Worm (Caenorhabditis elegans): Measurements from ENCODE around the gene gly-3.

gly-3 gene

DNA sequence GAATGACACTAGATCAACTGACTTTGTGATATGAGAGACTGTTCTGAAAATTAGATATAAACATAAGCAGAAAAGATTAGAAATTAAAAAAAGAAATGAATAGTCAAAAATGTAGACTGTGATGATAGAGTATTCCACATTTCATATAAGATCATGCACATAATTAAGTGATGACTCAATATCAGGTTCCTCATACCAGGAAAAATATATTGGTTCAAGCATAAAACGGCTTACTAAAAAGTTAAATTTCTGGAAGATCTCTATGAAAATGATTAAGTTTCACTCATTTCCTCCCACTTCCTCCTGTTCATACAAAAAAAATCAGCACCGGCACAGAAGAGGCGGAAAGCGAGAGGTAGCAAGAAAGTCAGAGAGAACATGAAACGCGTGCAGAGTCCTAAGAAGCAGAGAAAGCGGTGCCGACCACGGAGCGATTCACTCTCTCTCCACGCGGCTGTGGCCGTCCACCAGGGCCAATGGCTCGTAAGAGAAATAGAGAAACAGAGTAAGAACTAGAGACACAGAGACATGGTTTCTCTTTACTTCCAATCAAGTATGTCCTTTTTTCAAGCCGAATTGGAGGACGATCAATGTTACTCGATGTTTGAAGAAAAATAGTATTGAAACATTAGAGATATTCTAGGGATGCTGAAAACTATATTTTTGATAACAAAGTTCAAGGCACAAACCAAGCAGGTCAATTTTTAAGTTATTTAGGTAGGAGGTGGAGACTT is 25.8 kb downstream of the gly-3 start, which contains the start of the genes ZK688.5 and fahd-1 (continued):
- TF ChIP-seq nhr-21 (tag; optimal IDR thresholded peaks at IDR 0.05) (peak; percentile 77), ceh-16 (tag; optimal IDR thresholded peaks at IDR 0.05) (no peak), zag-1 (tag; optimal IDR thresholded peaks at IDR 0.05) (peak; percentile 16), sem-4 (tag; optimal IDR thresholded peaks at IDR 0.05) (peak; percentile 67), nhr-6 (tag; optimal IDR thresholded peaks at IDR 0.05) (no peak), mbf-1 (tag; optimal IDR thresholded peaks at IDR 0.05) (no peak), mdl-1 (tag; optimal IDR thresholded peaks at IDR 0.05) (peak; percentile 52 to 80), peb-1 (tag; optimal IDR thresholded peaks at IDR 0.05) (no peak), dmd-4 (tag; optimal IDR thresholded peaks at IDR 0.05) (no peak), skn-1 (tag; optimal IDR thresholded peaks at IDR 0.05) (no peak), nhr-237 (tag; optimal IDR thresholded peaks at IDR 0.05) (no peak), ZK546.5 (tag; optimal IDR thresholded peaks at IDR 0.05) (no peak)

DNA sequence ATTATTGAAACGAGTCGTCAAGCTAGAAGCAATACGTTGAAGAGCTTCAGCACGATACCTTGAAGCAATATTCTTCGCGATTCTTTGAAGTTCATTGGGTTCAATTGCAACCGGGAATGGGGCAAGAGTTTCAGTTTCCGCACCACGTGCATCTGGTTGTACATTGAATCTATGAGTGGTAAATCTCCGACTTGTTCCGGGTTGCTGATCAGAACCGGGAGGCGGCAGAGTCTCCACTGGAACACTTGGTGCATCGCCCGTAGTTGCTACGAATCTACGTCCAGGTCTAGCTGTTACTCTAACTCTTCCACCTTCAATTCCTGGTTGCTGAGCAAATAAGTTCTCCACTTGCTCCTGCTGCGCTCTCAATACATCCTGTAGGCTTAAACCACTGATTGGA is 28.5 kb downstream of the gly-3 start:
- TF ChIP-seq lin-39 (tag; optimal IDR thresholded peaks at IDR 0.05) (no peak), nhr-77 (tag; optimal IDR thresholded peaks at IDR 0.05) (no peak), gmeb-1 (tag; optimal IDR thresholded peaks at IDR 0.05) (no peak), nhr-23 (tag; optimal IDR thresholded peaks at IDR 0.05) (no peak), nhr-237 (tag; optimal IDR thresholded peaks at IDR 0.05) (no peak), sem-4 (tag; optimal IDR thresholded peaks at IDR 0.05) (no peak), peb-1 (tag; optimal IDR thresholded peaks at IDR 0.05) (no peak), unc-55 (GFP tag; optimal IDR thresholded peaks at IDR 0.05) (no peak), dmd-4 (tag; optimal IDR thresholded peaks at IDR 0.05) (no peak), lin-13 (GFP tag; optimal IDR thresholded peaks at IDR 0.05) (no peak), lin-11 (tag; optimal IDR thresholded peaks at IDR 0.05) (no peak), alr-1 (tag; optimal IDR thresholded peaks at IDR 0.05) (no peak), mbf-1 (tag; optimal IDR thresholded peaks at IDR 0.05) (no peak), C34F6.9 (tag; optimal IDR thresholded peaks at IDR 0.05) (no peak), nhr-21 (tag; optimal IDR thresholded peaks at IDR 0.05) (no peak), unc-62 (GFP tag; optimal IDR thresholded peaks at IDR 0.05) (no peak), snpc-4 (tag; optimal IDR thresholded peaks at IDR 0.05) (no peak), elt-3 (tag; optimal IDR thresholded peaks at IDR 0.05) (no peak)

- TF ChIP-seq unc-39 (tag; optimal IDR thresholded peaks at IDR 0.05): no peak
- no peak for TF ChIP-seq gmeb-1 (tag; optimal IDR thresholded peaks at IDR 0.05)
- TF ChIP-seq sma-9 (GFP tag; optimal IDR thresholded peaks at IDR 0.05): no peak
- no peak for TF ChIP-seq sma-9 (tag; optimal IDR thresholded peaks at IDR 0.05)
- TF ChIP-seq nhr-6 (tag; optimal IDR thresholded peaks at IDR 0.05): no peak
- no peak for TF ChIP-seq crh-2 (tag; optimal IDR thresholded peaks at IDR 0.05)
- no peak for TF ChIP-seq peb-1 (tag; optimal IDR thresholded peaks at IDR 0.05)
- no peak for TF ChIP-seq fos-1 (tag; optimal IDR thresholded peaks at IDR 0.05)
- TF ChIP-seq nhr-77 (tag; optimal IDR thresholded peaks at IDR 0.05): no peak
- no peak for TF ChIP-seq R02D3.7 (tag; optimal IDR thresholded peaks at IDR 0.05)
- no peak for TF ChIP-seq egl-27 (tag; optimal IDR thresholded peaks at IDR 0.05)
Measured at ce11 chrIII:7884863-7885262, 32.7 kb downstream of the gly-3 start, which contains the start of gene ZK688.11. Gene ZK688.11 (minus strand): TSS chrIII:7884963.

- TF ChIP-seq mbf-1 (tag; optimal IDR thresholded peaks at IDR 0.05) (no peak), nhr-77 (tag; optimal IDR thresholded peaks at IDR 0.05) (no peak), Y55F3AM.14 (GFP tag; optimal IDR thresholded peaks at IDR 0.05) (no peak), egl-27 (tag; optimal IDR thresholded peaks at IDR 0.05) (no peak), fos-1 (tag; optimal IDR thresholded peaks at IDR 0.05) (no peak), C34F6.9 (tag; optimal IDR thresholded peaks at IDR 0.05) (no peak), nhr-21 (tag; optimal IDR thresholded peaks at IDR 0.05) (no peak), nhr-25 (tag; optimal IDR thresholded peaks at IDR 0.05) (no peak)
Measured at ce11 chrIII:7882900-7883299, 34.7 kb downstream of the gly-3 start, which contains the start of gene ZK688.9. Gene ZK688.9 (minus strand): TSS chrIII:7883000.

- TF ChIP-seq lsy-2 (tag; optimal IDR thresholded peaks at IDR 0.05) (peak in 1 of 2 experiments; percentile 26), ztf-1 (GFP tag; conservative IDR thresholded peaks at IDR 0.05) (no peak), ama-1 (optimal IDR thresholded peaks at IDR 0.05) (no peak), elt-3 (tag; optimal IDR thresholded peaks at IDR 0.05) (no peak), lin-11 (tag; optimal IDR thresholded peaks at IDR 0.05) (no peak), unc-62 (GFP tag; optimal IDR thresholded peaks at IDR 0.05) (no peak), nhr-77 (tag; optimal IDR thresholded peaks at IDR 0.05) (no peak), nhr-12 (tag; optimal IDR thresholded peaks at IDR 0.05) (no peak), crh-2 (tag; optimal IDR thresholded peaks at IDR 0.05) (no peak), fos-1 (tag; optimal IDR thresholded peaks at IDR 0.05) (no peak), sem-4 (tag; optimal IDR thresholded peaks at IDR 0.05) (no peak), mbf-1 (tag; optimal IDR thresholded peaks at IDR 0.05) (no peak), F13H6.1 (tag; optimal IDR thresholded peaks at IDR 0.05) (peak; percentile 46), nhr-129 (tag; optimal IDR thresholded peaks at IDR 0.05) (peak; percentile 77), aly-2 (tag; optimal IDR thresholded peaks at IDR 0.05) (no peak), mab-5 (tag; optimal IDR thresholded peaks at IDR 0.05) (no peak), alr-1 (tag; optimal IDR thresholded peaks at IDR 0.05) (no peak), lin-39 (tag; optimal IDR thresholded peaks at IDR 0.05) (no peak), ZK546.5 (tag; optimal IDR thresholded peaks at IDR 0.05) (no peak), Y55F3AM.14 (GFP tag; optimal IDR thresholded peaks at IDR 0.05) (no peak), snpc-4 (tag; optimal IDR thresholded peaks at IDR 0.05) (no peak), unc-39 (tag; optimal IDR thresholded peaks at IDR 0.05) (no peak), nhr-23 (tag; optimal IDR thresholded peaks at IDR 0.05) (no peak), nhr-21 (tag; optimal IDR thresholded peaks at IDR 0.05) (no peak), egl-27 (tag; optimal IDR thresholded peaks at IDR 0.05) (no peak), zag-1 (tag; optimal IDR thresholded peaks at IDR 0.05) (no peak)
Measured at ce11 chrIII:7880132-7880715, 37.3 kb downstream of the gly-3 start.
